Worm (Caenorhabditis elegans) whole organism, mixed stage, embryonic: ENCODE measurements around the gene F35H8.1.

Experiments used
- M03D4.4 ChIP-seq: sonication (generic microtip); optimal IDR thresholded peaks from 2 replicates; lab custom pipeline; 2017; ENCODE audit warnings: mild to moderate bottlenecking, missing genetic modification characterization, missing compliant biosample characterization
- blmp-1 ChIP-seq: fragments of 150-350 bp; optimal IDR thresholded peaks from 2 replicates; lab custom pipeline; 2014; ENCODE audit warnings: missing biosample characterization, missing genetic modification characterization
- ceh-39 ChIP-seq: fragments of 150-350 bp; optimal IDR thresholded peaks from 2 replicates; lab custom pipeline; 2014; ENCODE audit warnings: missing biosample characterization, missing genetic modification characterization
- ceh-43 ChIP-seq: fragments of 200-800 bp; sonication (Bioruptor generic); optimal IDR thresholded peaks from 2 replicates; lab custom pipeline; 2018; ENCODE audit warnings: mild to moderate bottlenecking, missing genetic modification characterization, moderate library complexity, missing compliant biosample characterization
- ceh-83 ChIP-seq: fragments of 200-800 bp; sonication (Bioruptor generic); optimal IDR thresholded peaks from 2 replicates; lab custom pipeline; 2018; ENCODE audit warnings: mild to moderate bottlenecking, missing genetic modification characterization, missing compliant biosample characterization
- ces-1 ChIP-seq: fragments of 150-350 bp; optimal IDR thresholded peaks from 2 replicates; lab custom pipeline; 2014; ENCODE audit warnings: missing biosample characterization, missing genetic modification reagents, missing genetic modification characterization
- cnd-1 ChIP-seq: fragments of 200-800 bp; sonication (Bioruptor generic); optimal IDR thresholded peaks from 2 replicates; lab custom pipeline; 2018; ENCODE audit warnings: mild to moderate bottlenecking, missing genetic modification characterization, missing compliant biosample characterization
- drap-1 ChIP-seq: fragments of 200-800 bp; sonication (Bioruptor generic); optimal IDR thresholded peaks from 3 replicates; lab custom pipeline; 2018; ENCODE audit warnings: mild to moderate bottlenecking, missing genetic modification characterization, missing compliant biosample characterization
- elt-1 ChIP-seq: sonication (generic microtip); optimal IDR thresholded peaks from 2 replicates; lab custom pipeline; 2017; ENCODE audit warnings: missing genetic modification characterization, mild to moderate bottlenecking, missing compliant biosample characterization, antibody characterized with exemption, moderate library complexity, borderline replicate concordance; ENCODE audit not compliant: insufficient read depth
- elt-3 ChIP-seq: fragments of 150-350 bp; optimal IDR thresholded peaks from 2 replicates; lab custom pipeline; 2014; ENCODE audit warnings: missing biosample characterization, missing genetic modification characterization
- flh-1 ChIP-seq: fragments of 200-800 bp; sonication (Bioruptor generic); optimal IDR thresholded peaks from 2 replicates; lab custom pipeline; 2018; ENCODE audit warnings: mild to moderate bottlenecking, missing genetic modification characterization, moderate library complexity, missing compliant biosample characterization
- ham-2 ChIP-seq: fragments of 200-800 bp; sonication (Bioruptor generic); optimal IDR thresholded peaks from 2 replicates; lab custom pipeline; 2018; ENCODE audit warnings: mild to moderate bottlenecking, missing genetic modification characterization, missing compliant biosample characterization
- hlh-1 ChIP-seq: fragments of 150-350 bp; optimal IDR thresholded peaks from 2 replicates; lab custom pipeline; 2014; ENCODE audit warnings: missing biosample characterization, missing genetic modification reagents, missing genetic modification characterization
- lin-13 ChIP-seq: fragments of 150-350 bp; optimal IDR thresholded peaks from 2 replicates; lab custom pipeline; 2014; ENCODE audit warnings: missing biosample characterization, missing genetic modification characterization
- lin-32 ChIP-seq: fragments of 200-800 bp; sonication (Bioruptor generic); optimal IDR thresholded peaks from 2 replicates; lab custom pipeline; 2018; ENCODE audit warnings: mild to moderate bottlenecking, missing genetic modification characterization, missing compliant biosample characterization
- lsy-2 ChIP-seq: fragments of 150-350 bp; optimal IDR thresholded peaks from 2 replicates; lab custom pipeline; 2014; ENCODE audit warnings: missing biosample characterization, missing genetic modification characterization
- mab-5 ChIP-seq: fragments of 150-350 bp; optimal IDR thresholded peaks from 2 replicates; lab custom pipeline; 2014; ENCODE audit warnings: missing biosample characterization, missing genetic modification characterization
- mep-1 ChIP-seq: fragments of 150-350 bp; optimal IDR thresholded peaks from 2 replicates; lab custom pipeline; 2017; ENCODE audit warnings: missing biosample characterization, missing genetic modification reagents, missing genetic modification characterization, inconsistent platforms
- mls-2 ChIP-seq: sonication (generic microtip); optimal IDR thresholded peaks from 2 replicates; lab custom pipeline; 2016; ENCODE audit warnings: mild to moderate bottlenecking, missing genetic modification characterization, moderate library complexity, missing compliant biosample characterization
- nhr-12 ChIP-seq: fragments of 150-350 bp; optimal IDR thresholded peaks from 2 replicates; lab custom pipeline; 2014; ENCODE audit warnings: missing biosample characterization, missing genetic modification characterization
- nhr-2 ChIP-seq: fragments of 150-350 bp; optimal IDR thresholded peaks from 2 replicates; lab custom pipeline; 2014; ENCODE audit warnings: missing biosample characterization, missing genetic modification characterization
- nhr-237 ChIP-seq: fragments of 150-350 bp; optimal IDR thresholded peaks from 2 replicates; lab custom pipeline; 2014; ENCODE audit warnings: missing biosample characterization, missing genetic modification characterization
- nhr-28 ChIP-seq: fragments of 150-350 bp; optimal IDR thresholded peaks from 2 replicates; lab custom pipeline; 2014; ENCODE audit warnings: missing biosample characterization, missing genetic modification characterization
- nhr-76 ChIP-seq: sonication (generic microtip); optimal IDR thresholded peaks from 2 replicates; lab custom pipeline; 2017; ENCODE audit warnings: missing biosample characterization, missing genetic modification characterization
- pha-4 ChIP-seq: fragments of 150-350 bp; optimal IDR thresholded peaks from 2 replicates; lab custom pipeline; 2018; ENCODE audit warnings: missing biosample characterization, missing genetic modification reagents, missing genetic modification characterization
- snpc-4 ChIP-seq: fragments of 150-350 bp; optimal IDR thresholded peaks from 2 replicates; lab custom pipeline; 2014; ENCODE audit warnings: missing biosample characterization, missing genetic modification characterization
- sptf-1 ChIP-seq: sonication (generic microtip); optimal IDR thresholded peaks from 2 replicates; lab custom pipeline; 2017; ENCODE audit warnings: mild to moderate bottlenecking, missing genetic modification characterization, moderate library complexity, missing compliant biosample characterization
- tbx-8 ChIP-seq: fragments of 200-800 bp; sonication (Bioruptor generic); optimal IDR thresholded peaks from 2 replicates; lab custom pipeline; 2018; ENCODE audit warnings: mild to moderate bottlenecking, missing genetic modification characterization, moderate library complexity, missing compliant biosample characterization
- unc-120 ChIP-seq: sonication (generic microtip); optimal IDR thresholded peaks from 2 replicates; lab custom pipeline; 2017; ENCODE audit warnings: missing genetic modification characterization, missing compliant biosample characterization; ENCODE audit not compliant: poor library complexity, severe bottlenecking
- unc-39 ChIP-seq: fragments of 150-350 bp; optimal IDR thresholded peaks from 2 replicates; lab custom pipeline; 2014; ENCODE audit warnings: missing biosample characterization, missing genetic modification characterization
- unc-62 ChIP-seq: fragments of 150-350 bp; optimal IDR thresholded peaks from 2 replicates; lab custom pipeline; 2014; ENCODE audit warnings: missing biosample characterization, missing genetic modification reagents, missing genetic modification characterization

F35H8.1 gene

ce11 chrII:9589667-9590066, 36.6 kb upstream of the F35H8.1 start, which contains the start of gene eral-1:
Gene eral-1, minus strand, starts transcription at chrII:9589767.
- no peak for TF ChIP-seq unc-62 (GFP tag; lab: Kevin White, UChicago)
- TF ChIP-seq lin-13 (tag; lab: Kevin White, UChicago), result no peak
- no peak for TF ChIP-seq blmp-1 (tag; lab: Kevin White, UChicago)
- no peak for TF ChIP-seq elt-1 (tag; lab: Kevin White, UChicago)
- no peak for TF ChIP-seq mab-5 (tag; lab: Kevin White, UChicago)
- TF ChIP-seq mls-2 (tag; lab: Kevin White, UChicago), result no peak
- TF ChIP-seq unc-120 (tag; lab: Kevin White, UChicago), result no peak
- no peak for TF ChIP-seq M03D4.4 (tag; lab: Kevin White, UChicago)
- no peak for TF ChIP-seq drap-1 (GFP tag; lab: Kevin White, UChicago)

DNA sequence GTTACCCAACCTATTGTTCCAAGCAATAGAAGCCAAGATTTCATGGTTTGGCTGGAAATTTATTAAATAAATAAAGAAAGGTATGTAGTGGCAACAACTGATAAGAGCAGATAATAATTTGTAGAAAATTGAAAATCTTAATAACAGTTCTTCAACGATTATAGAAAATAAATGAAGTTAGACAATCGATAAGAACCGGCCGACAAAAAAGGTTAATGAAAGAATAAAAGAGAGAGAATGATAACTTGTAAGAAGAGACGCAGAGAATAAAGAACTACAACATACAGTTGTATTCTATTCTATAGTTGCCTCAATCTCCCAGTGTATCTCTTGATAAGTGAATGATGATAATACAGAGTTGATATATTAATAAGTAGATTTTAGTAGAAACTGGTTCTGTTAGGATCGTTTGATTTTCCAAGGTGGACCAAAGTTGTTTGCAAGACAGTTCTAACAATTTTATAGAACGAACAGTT, 33.7 kb upstream of the F35H8.1 start, which contains the start of gene ugt-58:
ugt-58 (minus strand) TSS at position 51 of the 476 bp plus-strand sequence.
- TF ChIP-seq nhr-28 (tag; lab: Kevin White, UChicago) (peak; percentile 52), unc-39 (no peak), elt-3 (tag; lab: Kevin White, UChicago) (no peak)

ce11 chrII:9583461-9583860, 30.4 kb upstream of the F35H8.1 start, which contains the start of gene wee-1.1:
Gene wee-1.1, minus strand, starts transcription at chrII:9583561.
- TF ChIP-seq ces-1 (GFP tag; lab: Kevin White, UChicago) (no peak), lin-32 (GFP tag; lab: Kevin White, UChicago) (no peak), nhr-12 (no peak), unc-62 (GFP tag; lab: Kevin White, UChicago) (no peak), cnd-1 (tag; lab: Kevin White, UChicago) (no peak), ceh-39 (tag; lab: Kevin White, UChicago) (no peak), snpc-4 (tag; lab: Kevin White, UChicago) (no peak), lsy-2 (no peak), hlh-1 (no peak), mep-1 (tag; lab: Kevin White, UChicago) (no peak), nhr-28 (tag; lab: Kevin White, UChicago) (no peak), ham-2 (no peak), ceh-43 (no peak), nhr-2 (tag; lab: Kevin White, UChicago) (no peak), flh-1 (GFP tag; lab: Kevin White, UChicago) (no peak), nhr-237 (tag; lab: Kevin White, UChicago) (no peak)

DNA sequence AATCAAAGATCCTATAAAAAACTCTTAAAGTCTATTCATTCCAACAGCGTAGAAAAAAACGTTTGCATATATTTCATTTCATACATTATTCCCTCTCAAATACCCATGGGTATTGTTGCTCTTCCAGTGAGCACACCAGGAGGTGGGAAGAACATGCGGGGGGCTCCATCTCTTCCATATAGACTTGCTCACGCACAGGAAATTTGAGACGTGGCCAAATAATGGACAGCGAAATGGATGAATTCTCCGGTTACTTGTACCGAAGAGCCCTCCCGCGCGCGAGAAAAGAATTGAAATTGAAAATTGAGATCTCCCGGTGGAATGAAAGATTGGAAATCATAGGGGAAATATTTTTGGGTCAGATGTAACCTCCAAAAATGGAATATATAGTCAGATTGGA, 24.6 kb upstream of the F35H8.1 start:
- TF ChIP-seq ceh-39 (tag; lab: Kevin White, UChicago), result no peak
- TF ChIP-seq ceh-83 (GFP tag; lab: Kevin White, UChicago), result no peak
- no peak for TF ChIP-seq tbx-8
- TF ChIP-seq mab-5 (tag; lab: Kevin White, UChicago), result no peak
- no peak for TF ChIP-seq unc-120 (tag; lab: Kevin White, UChicago)
- no peak for TF ChIP-seq nhr-12
- no peak for TF ChIP-seq snpc-4 (tag; lab: Kevin White, UChicago)
- no peak for TF ChIP-seq ces-1 (GFP tag; lab: Kevin White, UChicago)
- TF ChIP-seq elt-3 (tag; lab: Kevin White, UChicago), result no peak
- TF ChIP-seq, all 35 proteins: peak for 0

ce11 chrII:9576707-9577106, 23.6 kb upstream of the F35H8.1 start:
- TF ChIP-seq hlh-1 (no peak), ham-2 (no peak), ceh-83 (GFP tag; lab: Kevin White, UChicago) (no peak)

- TF ChIP-seq pha-4 (tag; lab: Kevin White, UChicago) (no peak), ham-2 (no peak), nhr-76 (tag; lab: Kevin White, UChicago) (no peak), sptf-1 (no peak), ceh-39 (tag; lab: Kevin White, UChicago) (no peak), cnd-1 (tag; lab: Kevin White, UChicago) (no peak)
- TF ChIP-seq, all 35 proteins: peak for 0
These were observed 22.6 kb upstream of the F35H8.1 start, which contains the start of gene exc-7 for ce11 chrII:9575670-9576069. Gene exc-7, plus strand, starts transcription at chrII:9575970.
